Worm (Caenorhabditis elegans): ENCODE data around the gene R05D3.9.

The R05D3.9 gene

ce11 chrIII:8368619-8369018, at the start of gene R05D3.9:
Gene R05D3.9 (minus strand): TSS chrIII:8368719.
- TF ChIP-seq ZK546.5 (tag; optimal IDR thresholded peaks at IDR 0.05) (no peak), set-16 (GFP tag; IDR thresholded peaks at IDR 0.05) (no peak), nhr-28 (tag; optimal IDR thresholded peaks at IDR 0.05) (no peak), F10B5.3 (tag; optimal IDR thresholded peaks at IDR 0.05) (no peak), daf-12 (tag; optimal IDR thresholded peaks at IDR 0.05) (no peak), jun-1 (tag; optimal IDR thresholded peaks at IDR 0.05) (no peak), lin-1 (GFP tag; IDR thresholded peaks at IDR 0.05) (no peak), lin-29 (GFP tag; IDR thresholded peaks at IDR 0.05) (no peak), fkh-10 (GFP tag; optimal IDR thresholded peaks at IDR 0.05) (no peak), duxl-1 (tag; optimal IDR thresholded peaks at IDR 0.05; ENCODE audit: poor library complexity) (no peak), madf-5 (GFP tag; IDR thresholded peaks at IDR 0.05) (no peak), unc-130 (GFP tag; optimal IDR thresholded peaks at IDR 0.05) (no peak), cey-2 (tag; optimal IDR thresholded peaks at IDR 0.05; ENCODE audit: borderline replicate concordance, insufficient read depth) (no peak), nhr-48 (tag; optimal IDR thresholded peaks at IDR 0.05) (no peak), dve-1 (tag; optimal IDR thresholded peaks at IDR 0.05; ENCODE audit: insufficient read depth) (no peak), lim-7 (GFP tag; IDR thresholded peaks at IDR 0.05) (no peak), nhr-76 (tag; optimal IDR thresholded peaks at IDR 0.05) (no peak), mdl-1 (tag; optimal IDR thresholded peaks at IDR 0.05) (no peak), daf-8 (GFP tag; IDR thresholded peaks at IDR 0.05) (no peak)

DNA sequence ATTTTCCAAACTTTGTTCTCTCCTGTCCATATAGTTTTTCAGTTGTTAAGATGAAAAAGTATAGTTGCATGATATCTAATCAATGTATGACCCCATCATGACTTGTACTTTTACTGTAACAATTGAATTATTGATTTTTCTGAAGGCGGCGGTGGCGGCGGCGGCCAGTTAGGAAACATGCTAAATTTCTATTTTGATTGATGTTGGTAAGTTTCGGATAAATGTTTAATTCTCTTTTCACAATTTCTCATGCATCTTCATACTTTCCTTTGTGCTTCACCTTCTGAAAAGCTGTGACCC, 49.4 kb upstream of the R05D3.9 start, which contains the start of gene sor-1:
Gene sor-1 (plus strand): TSS at position 201 of the 300 bp plus-strand sequence.
- no peak for TF ChIP-seq daf-16 (GFP tag; optimal IDR thresholded peaks at IDR 0.05)
- no peak for TF ChIP-seq daf-16 (tag; optimal IDR thresholded peaks at IDR 0.05)
- TF ChIP-seq ceh-62 (tag; optimal IDR thresholded peaks at IDR 0.05), result no peak
- no peak for TF ChIP-seq fkh-10 (GFP tag; optimal IDR thresholded peaks at IDR 0.05)
- no peak for TF ChIP-seq madf-5 (GFP tag; IDR thresholded peaks at IDR 0.05)
- TF ChIP-seq ZK337.2 (GFP tag; IDR thresholded peaks at IDR 0.05), result no peak
- no peak for TF ChIP-seq lsy-2 (tag; optimal IDR thresholded peaks at IDR 0.05)
- no peak for TF ChIP-seq R02D3.7 (tag; optimal IDR thresholded peaks at IDR 0.05)
- no peak for TF ChIP-seq nhr-6 (tag; optimal IDR thresholded peaks at IDR 0.05)
- TF ChIP-seq nhr-48 (tag; optimal IDR thresholded peaks at IDR 0.05), result no peak
- TF ChIP-seq vab-7 (GFP tag; IDR thresholded peaks at IDR 0.05), result no peak
- no peak for TF ChIP-seq T26A8.4 (GFP tag; IDR thresholded peaks at IDR 0.05)
- TF ChIP-seq zip-2 (tag; optimal IDR thresholded peaks at IDR 0.05), result no peak
- TF ChIP-seq nhr-77 (tag; optimal IDR thresholded peaks at IDR 0.05), result no peak
- TF ChIP-seq unc-39 (tag; optimal IDR thresholded peaks at IDR 0.05), result no peak
- TF ChIP-seq F26F4.8 (GFP tag; conservative IDR thresholded peaks at IDR 0.05), result no peak
- no peak for TF ChIP-seq saeg-2 (GFP tag; IDR thresholded peaks at IDR 0.05)
- TF ChIP-seq ceh-44 (GFP tag; IDR thresholded peaks at IDR 0.05), result no peak
- no peak for TF ChIP-seq tag-97 (GFP tag; IDR thresholded peaks at IDR 0.05)
- TF ChIP-seq sdz-12 (GFP tag; optimal IDR thresholded peaks at IDR 0.05), result no peak
- no peak for TF ChIP-seq ztf-7 (tag; optimal IDR thresholded peaks at IDR 0.05)

DNA sequence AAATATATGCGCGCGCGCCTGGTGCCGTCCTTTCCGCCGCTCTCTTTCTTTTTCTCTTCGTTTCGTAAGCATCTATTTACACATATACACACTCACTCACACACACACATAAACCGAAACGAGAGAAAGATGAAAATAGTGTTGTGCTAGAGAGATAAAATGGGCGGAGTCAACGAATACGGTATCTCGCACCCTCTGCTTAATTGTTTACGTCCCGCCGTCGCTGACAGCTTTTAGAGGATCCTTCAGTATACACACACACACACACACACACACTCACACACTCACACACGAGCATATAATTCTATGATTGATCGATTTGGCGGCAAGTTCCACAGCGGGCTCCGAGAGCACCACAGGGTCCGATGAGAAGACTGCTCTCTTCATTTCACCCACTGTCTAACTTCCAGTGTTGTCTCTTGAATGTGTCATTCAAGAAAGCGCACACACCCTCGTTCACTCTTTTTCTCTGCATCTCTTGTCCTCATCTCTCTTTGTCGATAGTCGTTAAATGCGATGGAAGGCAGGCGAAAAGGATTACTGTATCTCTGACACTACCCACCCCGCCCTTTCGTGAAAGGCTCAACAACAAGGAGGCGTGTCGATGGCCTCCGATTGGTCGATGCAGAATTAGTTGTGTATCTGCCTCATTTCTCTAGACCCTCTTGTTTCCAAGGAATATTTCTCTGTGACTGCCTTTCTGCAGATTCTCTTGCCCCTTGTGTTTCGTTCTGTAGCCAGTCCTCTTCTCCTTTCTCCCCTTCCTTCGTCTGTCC, 48.9 kb upstream of the R05D3.9 start:
- peak; percentile 71 for TF ChIP-seq nhr-6 (tag; optimal IDR thresholded peaks at IDR 0.05)
- no peak for TF ChIP-seq daf-12 (tag; optimal IDR thresholded peaks at IDR 0.05)
- no peak for TF ChIP-seq dmd-8 (GFP tag; IDR thresholded peaks at IDR 0.05)
- TF ChIP-seq lin-39 (tag; optimal IDR thresholded peaks at IDR 0.05), result peak; percentile 57
- no peak for TF ChIP-seq nhr-111 (GFP tag; optimal IDR thresholded peaks at IDR 0.05)
- peak; percentile 94 for TF ChIP-seq hlh-11 (tag; optimal IDR thresholded peaks at IDR 0.05)
- TF ChIP-seq fos-1 (tag; optimal IDR thresholded peaks at IDR 0.05), result no peak
- 0 out of 2 replicates have a peak, but pooled peaks have one; percentile 53 for TF ChIP-seq mxl-2 (GFP tag; conservative IDR thresholded peaks at IDR 0.05)
- TF ChIP-seq skn-1 (tag; optimal IDR thresholded peaks at IDR 0.05), result no peak
- peak; percentile 95 for TF ChIP-seq duxl-1 (tag; optimal IDR thresholded peaks at IDR 0.05; ENCODE audit: poor library complexity)
- TF ChIP-seq daf-19 (GFP tag; conservative IDR thresholded peaks at IDR 0.05), result 0 out of 2 replicates have a peak, but pooled peaks have one; percentile 59
- TF ChIP-seq ceh-20 (GFP tag; IDR thresholded peaks at IDR 0.05), result peak; percentile 91
- peak; percentile 20 for TF ChIP-seq zip-2 (tag; optimal IDR thresholded peaks at IDR 0.05)
- peak; percentile 60 for TF ChIP-seq zag-1 (tag; optimal IDR thresholded peaks at IDR 0.05)
- no peak for TF ChIP-seq ceh-82 (tag; optimal IDR thresholded peaks at IDR 0.05)
- TF ChIP-seq dpl-1 (GFP tag; optimal IDR thresholded peaks at IDR 0.05), result peak; percentile 43
- peak; percentile 98 for TF ChIP-seq aha-1 (tag)
- TF ChIP-seq fkh-10 (GFP tag; optimal IDR thresholded peaks at IDR 0.05), result peak; percentile 54
